Worm (Caenorhabditis elegans): ENCODE data around the gene ins-11.
A peak's percentile ranks its signal among the peaks of the same experiment; 100 is the strongest.

The ins-11 gene

DNA sequence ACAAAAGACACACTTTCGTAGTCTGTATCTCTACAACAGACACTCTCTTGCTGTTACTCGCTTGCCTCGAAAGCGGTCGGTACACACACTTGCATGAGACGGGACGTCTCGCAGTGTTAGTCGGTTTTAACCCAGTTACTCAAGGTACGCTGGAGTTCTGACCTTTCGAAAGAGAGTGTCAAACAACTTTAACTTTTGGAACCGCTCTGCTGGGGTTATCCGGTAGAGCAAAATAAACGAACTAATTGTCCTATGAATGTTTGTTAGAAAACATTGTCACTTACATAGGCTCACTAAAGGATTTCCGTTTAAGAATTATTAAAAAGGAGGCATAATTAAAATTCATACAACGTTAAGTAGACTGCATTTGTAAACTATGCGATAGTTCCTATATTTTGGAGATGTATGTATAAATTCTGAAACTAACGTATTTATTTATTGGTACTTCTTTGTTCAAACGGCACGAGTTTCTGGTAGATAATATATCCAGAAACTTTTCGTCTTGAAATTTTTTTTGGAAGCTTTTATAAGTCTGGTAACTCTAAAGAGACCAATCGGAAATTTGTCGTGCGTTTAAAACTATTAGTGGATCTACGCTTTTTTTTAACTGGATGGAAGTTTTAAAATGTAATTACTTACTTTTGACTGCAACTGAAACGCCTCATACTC, 12.9 kb upstream of the ins-11 start:
- TF ChIP-seq rnt-1 (tag; optimal IDR thresholded peaks at IDR 0.05) (peak; percentile 98), F16B12.6 (tag; optimal IDR thresholded peaks at IDR 0.05) (peak; percentile 60), unc-62 (GFP tag; optimal IDR thresholded peaks at IDR 0.05) (peak; percentile 46), nhr-12 (tag; optimal IDR thresholded peaks at IDR 0.05) (peak; percentile 68), vab-15 (tag; optimal IDR thresholded peaks at IDR 0.05) (peak; percentile 87), ceh-82 (tag; optimal IDR thresholded peaks at IDR 0.05) (peak; percentile 96 to 97 (median 97)), sup-37 (GFP tag; optimal IDR thresholded peaks at IDR 0.05) (peak; percentile 98), fos-1 (tag; optimal IDR thresholded peaks at IDR 0.05) (peak; percentile 97), nhr-11 (tag; optimal IDR thresholded peaks at IDR 0.05) (peak; percentile 96), snpc-4 (tag; optimal IDR thresholded peaks at IDR 0.05) (peak; percentile 100), nhr-85 (tag) (peak; percentile 99), mep-1 (tag; optimal IDR thresholded peaks at IDR 0.05) (peak; percentile 97), xbp-1 (tag; optimal IDR thresholded peaks at IDR 0.05) (peak; percentile 98), snu-23 (GFP tag; optimal IDR thresholded peaks at IDR 0.05) (peak; percentile 100), lin-14 (GFP tag; optimal IDR thresholded peaks at IDR 0.05) (peak; percentile 99), aly-2 (tag; optimal IDR thresholded peaks at IDR 0.05) (peak; percentile 99), lin-13 (GFP tag; optimal IDR thresholded peaks at IDR 0.05) (peak; percentile 96), C34B4.2 (tag; optimal IDR thresholded peaks at IDR 0.05) (peak; percentile 67), ces-1 (GFP tag; optimal IDR thresholded peaks at IDR 0.05) (peak; percentile 92), hpl-2 (GFP tag; optimal IDR thresholded peaks at IDR 0.05) (peak; percentile 98), alr-1 (tag; optimal IDR thresholded peaks at IDR 0.05; ENCODE audit: borderline replicate concordance) (no peak), ceh-88 (GFP tag; IDR thresholded peaks at IDR 0.05) (peak; percentile 98), C04F5.9 (tag; optimal IDR thresholded peaks at IDR 0.05) (peak; percentile 95), unc-86 (tag; optimal IDR thresholded peaks at IDR 0.05) (peak; percentile 98), hlh-4 (tag; optimal IDR thresholded peaks at IDR 0.05) (peak; percentile 49), nhr-90 (tag; optimal IDR thresholded peaks at IDR 0.05; ENCODE audit: poor library complexity) (peak; percentile 100), lin-39 (tag; optimal IDR thresholded peaks at IDR 0.05) (peak; percentile 96), zip-4 (GFP tag; optimal IDR thresholded peaks at IDR 0.05) (peak; percentile 95), egl-13 (tag; optimal IDR thresholded peaks at IDR 0.05) (peak; percentile 98), C16A3.4 (tag; optimal IDR thresholded peaks at IDR 0.05) (peak; percentile 99), swsn-7 (tag; optimal IDR thresholded peaks at IDR 0.05) (peak; percentile 100), nhr-84 (tag; optimal IDR thresholded peaks at IDR 0.05) (peak; percentile 78), mef-2 (tag; optimal IDR thresholded peaks at IDR 0.05) (peak; percentile 93), skn-1 (tag; optimal IDR thresholded peaks at IDR 0.05) (peak; percentile 90), efl-3 (GFP tag; optimal IDR thresholded peaks at IDR 0.05) (peak; percentile 83), blmp-1 (tag; optimal IDR thresholded peaks at IDR 0.05) (peak; percentile 81), elt-2 (tag; optimal IDR thresholded peaks at IDR 0.05) (peak; percentile 100), unc-130 (tag; optimal IDR thresholded peaks at IDR 0.05) (peak; percentile 98), ceh-8 (GFP tag; optimal IDR thresholded peaks at IDR 0.05) (peak; percentile 98), fkh-4 (tag; optimal IDR thresholded peaks at IDR 0.05; ENCODE audit: borderline replicate concordance) (peak; percentile 86), jun-1 (tag; optimal IDR thresholded peaks at IDR 0.05) (peak; percentile 99), ceh-90 (tag; optimal IDR thresholded peaks at IDR 0.05) (peak; percentile 71), fkh-10 (GFP tag; optimal IDR thresholded peaks at IDR 0.05) (peak; percentile 99), nhr-47 (tag; optimal IDR thresholded peaks at IDR 0.05) (peak; percentile 100), ets-5 (GFP tag; IDR thresholded peaks at IDR 0.05) (0 out of 2 replicates have a peak, but pooled peaks have one; percentile 74), nhr-28 (tag; optimal IDR thresholded peaks at IDR 0.05) (peak; percentile 69), pax-3 (tag; optimal IDR thresholded peaks at IDR 0.05) (peak; percentile 98), ztf-11 (tag; optimal IDR thresholded peaks at IDR 0.05) (peak in 1 of 2 experiments; percentile 93), isw-1 (GFP tag; IDR thresholded peaks at IDR 0.05) (peak; percentile 98), sox-4 (tag; optimal IDR thresholded peaks at IDR 0.05) (peak; percentile 98), nhr-20 (tag; optimal IDR thresholded peaks at IDR 0.05) (peak; percentile 100), zag-1 (tag; optimal IDR thresholded peaks at IDR 0.05) (peak; percentile 95)

All from whole organism, L1 larva.